Worm (Caenorhabditis elegans) whole organism, young adult: ENCODE results near the gene C32C4.16.

Experiments used
- F37B4.10 ChIP-seq: fragments of 200-800 bp; sonication (Bioruptor generic); IDR thresholded peaks from 2 replicates; pipeline ENCODE4 v1.3.6; 2022; ENCODE audit warnings: missing genetic modification characterization, missing compliant biosample characterization
- Y53G8AR.9 ChIP-seq: fragments of 200-800 bp; sonication (Bioruptor generic); conservative IDR thresholded peaks from 2 replicates; pipeline ENCODE4 v1.3.6; 2022; ENCODE audit warnings: missing genetic modification reagents, missing genetic modification characterization, missing compliant biosample characterization
- ama-1 ChIP-seq, 3 experiments: fragments of 150-350 bp in 1 of 3; sonication (generic microtip) in 2 of 3; optimal IDR thresholded peaks; 2 replicates each; lab custom pipeline; 2014 to 2018; ENCODE audit warnings: missing biosample characterization in 2 of 3, missing genetic modification characterization in 2 of 3, missing genetic modification reagents in 2 of 3
- efl-1 ChIP-seq: fragments of 150-350 bp; optimal IDR thresholded peaks from 2 replicates; lab custom pipeline; 2014; ENCODE audit warnings: missing biosample characterization, missing genetic modification reagents, missing genetic modification characterization
- hlh-26 ChIP-seq: fragments of 200-800 bp; sonication (Bioruptor generic); conservative IDR thresholded peaks from 2 replicates; pipeline ENCODE4 v1.3.6; 2022; ENCODE audit warnings: missing genetic modification reagents, missing genetic modification characterization, missing compliant biosample characterization
- madf-3 ChIP-seq: fragments of 200-800 bp; sonication (Bioruptor generic); IDR thresholded peaks from 2 replicates; pipeline ENCODE4 v1.3.6; 2022; ENCODE audit warnings: missing genetic modification reagents, missing genetic modification characterization, missing compliant biosample characterization
- nhr-90 ChIP-seq: sonication (generic microtip); optimal IDR thresholded peaks from 2 replicates; lab custom pipeline; 2016; ENCODE audit warnings: missing genotype, mild to moderate bottlenecking, missing genetic modification characterization, missing compliant biosample characterization
- pha-4 ChIP-seq: fragments of 150-350 bp; sonication (generic microtip); optimal IDR thresholded peaks from 2 replicates; lab custom pipeline; 2014; ENCODE audit warnings: missing biosample characterization, missing genetic modification reagents, missing genetic modification characterization
- rcor-1 ChIP-seq: fragments of 200-800 bp; sonication (Bioruptor generic); IDR thresholded peaks from 2 replicates; pipeline ENCODE4 v1.3.6; 2022; ENCODE audit warnings: missing genetic modification reagents, missing genetic modification characterization, missing compliant biosample characterization
- snpc-1.3 ChIP-seq: sonication (generic microtip); optimal IDR thresholded peaks from 2 replicates; lab custom pipeline; 2017; ENCODE audit warnings: missing genetic modification characterization, mild to moderate bottlenecking, missing compliant biosample characterization, antibody characterized with exemption, moderate library complexity, missing genotype, missing genetic modification reagents; ENCODE audit not compliant: insufficient read depth
- unc-62 ChIP-seq: fragments of 150-350 bp; optimal IDR thresholded peaks from 2 replicates; lab custom pipeline; 2014; ENCODE audit warnings: missing biosample characterization, missing genetic modification reagents, missing genetic modification characterization

DNA sequence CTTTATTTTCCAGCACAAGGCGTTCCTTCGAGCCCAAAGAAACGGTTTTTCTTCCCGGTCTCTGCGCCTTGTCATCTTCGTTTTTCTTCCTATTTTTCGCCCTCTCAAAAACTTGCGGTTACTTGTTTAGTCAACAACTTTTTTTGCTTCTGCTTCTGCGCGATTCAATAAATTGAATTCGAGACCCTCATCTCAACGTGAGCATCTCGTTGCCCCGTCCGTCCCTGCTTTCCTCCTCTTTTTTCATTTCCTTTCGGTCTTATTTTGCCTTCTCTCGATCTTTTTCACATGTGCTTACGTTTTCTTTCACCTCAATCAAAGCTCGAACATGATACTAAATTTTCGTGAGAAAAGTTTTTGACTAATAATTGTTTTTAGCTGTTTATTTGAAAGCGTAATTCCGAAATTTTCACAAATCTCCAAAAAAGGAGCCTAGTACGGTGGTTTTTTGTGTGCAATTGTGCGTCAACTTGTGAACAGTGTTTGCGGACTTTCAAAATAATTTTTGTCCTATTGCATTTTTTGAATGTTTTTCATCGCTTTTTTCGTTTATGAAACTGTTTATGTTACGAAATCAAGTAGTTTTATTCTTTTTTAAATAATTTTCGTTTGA is 32.7 kb downstream of the C32C4.16 start:
- no peak for TF ChIP-seq F37B4.10
- TF ChIP-seq unc-62, result no peak
- TF ChIP-seq pha-4 (tag; lab: Kevin White, UChicago), result no peak
- no peak for TF ChIP-seq nhr-90 (tag; lab: Kevin White, UChicago)
- TF ChIP-seq efl-1, result no peak
- no peak for TF ChIP-seq hlh-26 (GFP tag; lab: Robert Waterston, UW)
- TF ChIP-seq Y53G8AR.9, result no peak
- no peak for TF ChIP-seq ama-1 (optimal IDR thresholded peaks at IDR 0.05; lab: Kevin White, UChicago)
- no peak for TF ChIP-seq ama-1 (GFP tag; optimal IDR thresholded peaks at IDR 0.05; lab: Kevin White, UChicago)
- TF ChIP-seq snpc-1.3 (tag; lab: Kevin White, UChicago), result no peak
- TF ChIP-seq madf-3 (GFP tag; lab: Robert Waterston, UW), result no peak
- TF ChIP-seq rcor-1 (GFP tag; lab: Robert Waterston, UW), result no peak
